Worm (Caenorhabditis elegans) whole organism, L1 larva: Measurements from ENCODE around the gene C16A11.7.

Source experiments
- C16A3.4 ChIP-seq: fragments of 150-350 bp; optimal IDR thresholded peaks from 2 replicates; lab custom pipeline; 2014; ENCODE audit warnings: missing biosample characterization, missing genetic modification characterization
- C34B4.2 ChIP-seq: sonication (generic microtip); optimal IDR thresholded peaks from 2 replicates; lab custom pipeline; 2017; ENCODE audit warnings: mild to moderate bottlenecking, missing genetic modification characterization, missing compliant biosample characterization
- F16B12.6 ChIP-seq: fragments of 150-350 bp; optimal IDR thresholded peaks from 2 replicates; lab custom pipeline; 2014; ENCODE audit warnings: missing biosample characterization, missing genetic modification characterization
- aly-2 ChIP-seq: fragments of 150-350 bp; optimal IDR thresholded peaks from 2 replicates; lab custom pipeline; 2014; ENCODE audit warnings: missing biosample characterization, missing genetic modification characterization
- ama-1 ChIP-seq: fragments of 150-350 bp; optimal IDR thresholded peaks from 2 replicates; lab custom pipeline; 2014
- ceh-63 ChIP-seq: fragments of 200-800 bp; sonication (Bioruptor generic); optimal IDR thresholded peaks from 2 replicates; lab custom pipeline; 2018; ENCODE audit warnings: mild to moderate bottlenecking, missing genetic modification characterization, missing compliant biosample characterization
- ceh-8 ChIP-seq: fragments of 200-800 bp; sonication (Bioruptor generic); optimal IDR thresholded peaks from 2 replicates; lab custom pipeline; 2018; ENCODE audit warnings: mild to moderate bottlenecking, missing genetic modification characterization, moderate library complexity, missing compliant biosample characterization
- ceh-82 ChIP-seq, 3 experiments: fragments of 150-350 bp in 1 of 3; sonication (generic microtip) in 2 of 3; optimal IDR thresholded peaks; 2 replicates each; lab custom pipeline; 2014 to 2017; ENCODE audit warnings: missing biosample characterization in 3 of 3, missing genetic modification characterization in 3 of 3
- ceh-88 ChIP-seq: fragments of 200-800 bp; sonication (Bioruptor generic); IDR thresholded peaks from 2 replicates; pipeline ENCODE4 v1.3.6; 2022; ENCODE audit warnings: missing genetic modification characterization, missing compliant biosample characterization
- ceh-90 ChIP-seq: sonication (generic microtip); optimal IDR thresholded peaks from 2 replicates; lab custom pipeline; 2016; ENCODE audit warnings: missing genetic modification characterization, missing compliant biosample characterization
- dpl-1 ChIP-seq, 3 experiments: fragments of 150-350 bp in 2 of 3; sonication (generic microtip) in 1 of 3; optimal IDR thresholded peaks; 2 replicates each; lab custom pipeline; 2014 to 2017; ENCODE audit warnings: missing biosample characterization in 3 of 3, missing genetic modification characterization in 3 of 3, missing genetic modification reagents in 3 of 3
- dsc-1 ChIP-seq: sonication (generic microtip); optimal IDR thresholded peaks from 2 replicates; lab custom pipeline; 2016; ENCODE audit warnings: mild to moderate bottlenecking, missing genetic modification characterization, missing compliant biosample characterization
- efl-1 ChIP-seq, 4 experiments: fragments of 150-350 bp; optimal IDR thresholded peaks in 3 of 4; peaks in 1 of 4; 1 replicate in 1 of 4; 2 replicates in 3 of 4; lab custom pipeline; 2014; ENCODE audit warnings: missing biosample characterization in 2 of 4, missing genetic modification characterization in 2 of 4, missing genetic modification reagents in 2 of 4
- egl-27 ChIP-seq, 2 experiments: fragments of 150-350 bp in 1 of 2; sonication (generic microtip); optimal IDR thresholded peaks; 3 replicates each; lab custom pipeline; 2017 to 2018; ENCODE audit warnings: missing biosample characterization in 2 of 2, missing genetic modification characterization in 2 of 2, missing genetic modification reagents in 2 of 2
- elt-2 ChIP-seq: sonication (generic microtip); optimal IDR thresholded peaks from 2 replicates; lab custom pipeline; 2016; ENCODE audit warnings: missing genetic modification characterization, mild to moderate bottlenecking, inconsistent platforms, missing compliant biosample characterization, missing genetic modification reagents
- elt-3 ChIP-seq, 6 experiments: fragments of 150-350 bp in 1 of 6; sonication (generic microtip); optimal IDR thresholded peaks; 2 replicates each; lab custom pipeline; 2017 to 2018; ENCODE audit warnings: missing biosample characterization in 6 of 6, missing genetic modification characterization in 6 of 6, inconsistent platforms in 1 of 6
- ets-5 ChIP-seq: fragments of 200-800 bp; sonication (Bioruptor generic); IDR thresholded peaks from 2 replicates; pipeline ENCODE4 v1.3.6; 2022; ENCODE audit warnings: missing genetic modification characterization, missing compliant biosample characterization
- fkh-10 ChIP-seq: sonication (generic microtip); optimal IDR thresholded peaks from 2 replicates; lab custom pipeline; 2017; ENCODE audit warnings: missing biosample characterization, missing genetic modification reagents, missing genetic modification characterization
- fkh-4 ChIP-seq: sonication (generic microtip); optimal IDR thresholded peaks from 2 replicates; lab custom pipeline; 2016; ENCODE audit warnings: missing compliant biosample characterization, missing genetic modification characterization, borderline replicate concordance
- grh-1 ChIP-seq: fragments of 200-800 bp; sonication (Bioruptor generic); IDR thresholded peaks from 2 replicates; pipeline ENCODE4 v1.3.6; 2022; ENCODE audit warnings: missing genetic modification reagents, missing genetic modification characterization, missing compliant biosample characterization
- hlh-17 ChIP-seq: fragments of 200-800 bp; sonication (Bioruptor generic); optimal IDR thresholded peaks from 2 replicates; lab custom pipeline; 2018; ENCODE audit warnings: missing genetic modification characterization, mild to moderate bottlenecking, missing compliant biosample characterization, moderate library complexity, borderline replicate concordance
- hpl-2 ChIP-seq: fragments of 150-350 bp; optimal IDR thresholded peaks from 2 replicates; lab custom pipeline; 2014; ENCODE audit warnings: missing biosample characterization, missing genetic modification reagents, missing genetic modification characterization
- lin-13 ChIP-seq: fragments of 150-350 bp; optimal IDR thresholded peaks from 2 replicates; lab custom pipeline; 2014; ENCODE audit warnings: missing biosample characterization, missing genetic modification reagents, missing genetic modification characterization
- lin-15B ChIP-seq: fragments of 150-350 bp; sonication (generic microtip); optimal IDR thresholded peaks from 3 replicates; lab custom pipeline; 2014; ENCODE audit warnings: missing biosample characterization, missing genetic modification characterization
- lir-3 ChIP-seq: sonication (generic microtip); optimal IDR thresholded peaks from 2 replicates; lab custom pipeline; 2016; ENCODE audit warnings: mild to moderate bottlenecking, missing genetic modification characterization, moderate library complexity, missing compliant biosample characterization; ENCODE audit not compliant: poor library complexity
- lsy-2 ChIP-seq, 2 experiments: fragments of 150-350 bp; optimal IDR thresholded peaks; 2 replicates each; lab custom pipeline; 2014; ENCODE audit warnings: missing biosample characterization in 2 of 2, missing genetic modification characterization in 2 of 2
- mdl-1 ChIP-seq, 2 experiments: fragments of 150-350 bp; optimal IDR thresholded peaks; 2 replicates each; lab custom pipeline; 2014 to 2017; ENCODE audit warnings: missing biosample characterization in 2 of 2, missing genetic modification characterization in 2 of 2, inconsistent platforms in 1 of 2
- nhr-12 ChIP-seq: sonication (generic microtip); optimal IDR thresholded peaks from 2 replicates; lab custom pipeline; 2017; ENCODE audit warnings: missing biosample characterization, missing genetic modification characterization
- nhr-20 ChIP-seq: sonication (generic microtip); optimal IDR thresholded peaks from 2 replicates; lab custom pipeline; 2016; ENCODE audit warnings: mild to moderate bottlenecking, missing genetic modification characterization, missing compliant biosample characterization
- nhr-237 ChIP-seq: fragments of 150-350 bp; optimal IDR thresholded peaks from 2 replicates; lab custom pipeline; 2014; ENCODE audit warnings: missing biosample characterization, missing genetic modification characterization
- nhr-47 ChIP-seq: sonication (generic microtip); optimal IDR thresholded peaks from 2 replicates; lab custom pipeline; 2016; ENCODE audit warnings: mild to moderate bottlenecking, missing genetic modification characterization, moderate library complexity, missing compliant biosample characterization
- nhr-84 ChIP-seq: sonication (generic microtip); optimal IDR thresholded peaks from 2 replicates; lab custom pipeline; 2017; ENCODE audit warnings: missing biosample characterization, missing genetic modification characterization
- nhr-90 ChIP-seq: sonication (generic microtip); optimal IDR thresholded peaks from 2 replicates; lab custom pipeline; 2016; ENCODE audit warnings: mild to moderate bottlenecking, missing genetic modification characterization, missing compliant biosample characterization; ENCODE audit not compliant: poor library complexity
- pag-3 ChIP-seq: sonication (generic microtip); optimal IDR thresholded peaks from 2 replicates; lab custom pipeline; 2017; ENCODE audit warnings: missing genetic modification characterization, mild to moderate bottlenecking, missing compliant biosample characterization, antibody characterized with exemption, borderline replicate concordance; ENCODE audit not compliant: insufficient read depth
- pax-3 ChIP-seq: fragments of 200-800 bp; sonication (Bioruptor generic); optimal IDR thresholded peaks from 2 replicates; lab custom pipeline; 2018; ENCODE audit warnings: mild to moderate bottlenecking, missing genetic modification characterization, moderate library complexity, missing compliant biosample characterization
- skn-1 ChIP-seq: fragments of 150-350 bp; optimal IDR thresholded peaks from 2 replicates; lab custom pipeline; 2014; ENCODE audit warnings: missing biosample characterization, missing genetic modification characterization
- snpc-4 ChIP-seq: fragments of 150-350 bp; optimal IDR thresholded peaks from 2 replicates; lab custom pipeline; 2014; ENCODE audit warnings: missing biosample characterization, missing genetic modification characterization
- snu-23 ChIP-seq: sonication (generic microtip); optimal IDR thresholded peaks from 2 replicates; lab custom pipeline; 2016; ENCODE audit warnings: missing genetic modification characterization, missing compliant biosample characterization
- sptf-1 ChIP-seq: fragments of 150-350 bp; optimal IDR thresholded peaks from 2 replicates; lab custom pipeline; 2014; ENCODE audit warnings: missing biosample characterization, missing genetic modification characterization
- tbx-2 ChIP-seq: sonication (generic microtip); optimal IDR thresholded peaks from 2 replicates; lab custom pipeline; 2016; ENCODE audit warnings: missing genetic modification characterization, missing compliant biosample characterization
- tlp-1 ChIP-seq: fragments of 150-350 bp; optimal IDR thresholded peaks from 2 replicates; lab custom pipeline; 2014; ENCODE audit warnings: missing biosample characterization, missing genetic modification characterization
- unc-130 ChIP-seq: fragments of 150-350 bp; optimal IDR thresholded peaks from 2 replicates; lab custom pipeline; 2017; ENCODE audit warnings: missing biosample characterization, missing genetic modification characterization, inconsistent platforms
- unc-86 ChIP-seq: sonication (generic microtip); optimal IDR thresholded peaks from 2 replicates; lab custom pipeline; 2016; ENCODE audit warnings: missing genetic modification characterization, missing compliant biosample characterization
- unc-98 ChIP-seq: fragments of 200-800 bp; sonication (Bioruptor generic); IDR thresholded peaks from 2 replicates; pipeline ENCODE4 v1.3.6; 2022; ENCODE audit warnings: missing genetic modification characterization, missing compliant biosample characterization
- vab-15 ChIP-seq: sonication (generic microtip); optimal IDR thresholded peaks from 2 replicates; lab custom pipeline; 2017; ENCODE audit warnings: missing genotype, mild to moderate bottlenecking, missing genetic modification characterization, missing compliant biosample characterization
- xbp-1 ChIP-seq: sonication (generic microtip); optimal IDR thresholded peaks from 2 replicates; lab custom pipeline; 2016; ENCODE audit warnings: missing genetic modification characterization, missing compliant biosample characterization
- zag-1 ChIP-seq: fragments of 150-350 bp; optimal IDR thresholded peaks from 2 replicates; lab custom pipeline; 2014; ENCODE audit warnings: missing biosample characterization, missing genetic modification characterization
- ztf-11 ChIP-seq, 2 experiments: sonication (generic microtip); optimal IDR thresholded peaks; 2 replicates each; lab custom pipeline; 2016 to 2017; ENCODE audit warnings: missing genetic modification characterization in 2 of 2, missing biosample characterization in 1 of 2, missing compliant biosample characterization in 1 of 2

C16A11.7 gene

DNA sequence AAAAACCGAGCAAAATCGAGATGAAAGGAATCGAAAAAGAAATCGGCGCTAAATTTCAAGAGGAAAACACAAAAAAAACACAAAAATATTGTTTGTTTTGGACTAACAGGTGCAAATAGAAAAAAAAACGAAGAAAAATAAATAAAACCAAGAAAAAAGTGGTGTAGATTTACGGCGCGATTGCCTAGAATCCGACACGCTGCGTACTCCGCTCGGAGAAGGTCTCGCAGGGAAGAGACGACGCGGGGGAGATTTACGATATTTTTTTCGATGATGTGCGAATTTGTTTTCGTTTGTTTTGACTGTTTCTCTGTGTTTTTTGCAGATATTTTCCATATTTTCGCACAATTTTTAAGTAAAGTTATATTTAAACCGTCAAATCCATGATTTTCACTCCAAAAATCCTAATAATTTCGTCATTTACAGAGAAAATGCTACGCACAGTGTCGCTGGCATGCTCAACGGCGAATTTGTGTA is 42.5 kb upstream of the C16A11.7 start, which contains the start of gene sco-1 (continued):
- TF ChIP-seq lin-15B, result peak; percentile 95
- peak; percentile 78 for TF ChIP-seq ama-1 (lab: Kevin White, UChicago)
- TF ChIP-seq zag-1 (tag; lab: Kevin White, UChicago), result peak; percentile 92
- TF ChIP-seq ztf-11 (tag; optimal IDR thresholded peaks at IDR 0.05; lab: Kevin White, UChicago), result peak in 1 of 2 experiments; percentile 98
- peak in 1 of 2 experiments; percentile 92 for TF ChIP-seq mdl-1 (tag; optimal IDR thresholded peaks at IDR 0.05; lab: Kevin White, UChicago)
- peak; percentile 85 for TF ChIP-seq ceh-63 (GFP tag; lab: Kevin White, UChicago)
- peak; percentile 99 for TF ChIP-seq fkh-4 (tag; lab: Kevin White, UChicago)
- TF ChIP-seq ceh-90 (tag; lab: Kevin White, UChicago), result peak; percentile 90
- TF ChIP-seq sptf-1 (tag; lab: Kevin White, UChicago), result no peak
- peak in 3 of 6 experiments; percentile 82 to 97 (median 94) for TF ChIP-seq elt-3 (tag; optimal IDR thresholded peaks at IDR 0.05; lab: Kevin White, UChicago)
- peak; percentile 94 for TF ChIP-seq unc-98 (GFP tag; lab: Robert Waterston, UW)
- peak; percentile 71 for TF ChIP-seq F16B12.6 (tag; lab: Kevin White, UChicago)
- peak; percentile 70 for TF ChIP-seq hpl-2 (GFP tag; lab: Kevin White, UChicago)
- peak; percentile 26 to 56 for TF ChIP-seq egl-27 (tag; optimal IDR thresholded peaks at IDR 0.05; lab: Kevin White, UChicago)
- TF ChIP-seq nhr-12 (tag; lab: Kevin White, UChicago), result peak; percentile 25
- TF ChIP-seq unc-86 (tag; lab: Kevin White, UChicago), result peak; percentile 97
- TF ChIP-seq lir-3 (tag; lab: Kevin White, UChicago), result peak; percentile 98
- peak; percentile 93 to 95 for TF ChIP-seq efl-1 (optimal IDR thresholded peaks at IDR 0.05; lab: Kevin White, UChicago)
- peak; percentile 84 to 99 for TF ChIP-seq efl-1 (GFP tag; optimal IDR thresholded peaks at IDR 0.05 in 1 of 2; lab: Kevin White, UChicago)
- TF ChIP-seq grh-1 (GFP tag; lab: Robert Waterston, UW), result peak; percentile 97
- TF ChIP-seq hlh-17 (GFP tag; lab: Kevin White, UChicago), result no peak
- TF ChIP-seq ceh-88 (GFP tag; lab: Robert Waterston, UW), result peak; percentile 92
- no peak for TF ChIP-seq pag-3 (tag; lab: Kevin White, UChicago)
- peak; percentile 85 for TF ChIP-seq nhr-237 (tag; lab: Kevin White, UChicago)
- peak; percentile 98 for TF ChIP-seq nhr-47 (tag; lab: Kevin White, UChicago)
- TF ChIP-seq lin-13 (GFP tag; lab: Kevin White, UChicago), result peak; percentile 97
- TF ChIP-seq vab-15 (tag; lab: Kevin White, UChicago), result peak; percentile 91
- TF ChIP-seq dpl-1 (GFP tag; optimal IDR thresholded peaks at IDR 0.05; lab: Kevin White, UChicago), result peak; percentile 85 to 89 (median 87)
- TF ChIP-seq nhr-20 (tag; lab: Kevin White, UChicago), result peak; percentile 97
- peak; percentile 96 to 97 for TF ChIP-seq lsy-2 (tag; optimal IDR thresholded peaks at IDR 0.05; lab: Kevin White, UChicago)
- peak; percentile 99 for TF ChIP-seq snu-23 (GFP tag; lab: Kevin White, UChicago)
- TF ChIP-seq snpc-4, result peak; percentile 78
- TF ChIP-seq skn-1 (tag; lab: Kevin White, UChicago), result peak; percentile 95
- TF ChIP-seq ceh-8 (GFP tag; lab: Kevin White, UChicago), result peak; percentile 96
- peak; percentile 96 for TF ChIP-seq pax-3 (tag; lab: Kevin White, UChicago)
- peak; percentile 98 for TF ChIP-seq dsc-1 (tag; lab: Kevin White, UChicago)
- TF ChIP-seq nhr-84 (tag; lab: Kevin White, UChicago), result no peak
- TF ChIP-seq nhr-90, result peak; percentile 98
- TF ChIP-seq fkh-10 (GFP tag; lab: Kevin White, UChicago), result peak; percentile 91
- TF ChIP-seq unc-130 (tag; lab: Kevin White, UChicago), result peak; percentile 92
- TF ChIP-seq ets-5 (GFP tag; lab: Robert Waterston, UW), result no peak
- peak; percentile 93 for TF ChIP-seq C16A3.4 (tag; lab: Kevin White, UChicago)
- peak; percentile 99 for TF ChIP-seq elt-2
- peak; percentile 98 for TF ChIP-seq tbx-2
- TF ChIP-seq C34B4.2, result peak; percentile 79
- TF ChIP-seq tlp-1 (tag; lab: Kevin White, UChicago), result no peak
- TF ChIP-seq ceh-82 (tag; optimal IDR thresholded peaks at IDR 0.05; lab: Kevin White, UChicago), result peak; percentile 97 to 98 (median 98)
- TF ChIP-seq xbp-1, result peak; percentile 98
- peak; percentile 68 for TF ChIP-seq aly-2 (tag; lab: Kevin White, UChicago)
